Fruit fly (Drosophila melanogaster) whole organism, embryonic: ENCODE measurements around the gene CG13028.

Experiments
- BEAF-32 ChIP-seq: fragments of 200-800 bp; sonication (Bioruptor generic); optimal IDR thresholded peaks from 3 replicates; lab custom pipeline; 2017; ENCODE audit warnings: missing biosample characterization, missing genetic modification characterization, mild to moderate bottlenecking, moderate library complexity, missing genetic modification reagents
- Bteb2 ChIP-seq: fragments of 200-800 bp; sonication (Bioruptor generic); optimal IDR thresholded peaks from 2 replicates; lab custom pipeline; 2016; ENCODE audit warnings: missing biosample characterization, missing genetic modification characterization
- CG10462 ChIP-seq: fragments of 200-800 bp; sonication (Bioruptor generic); optimal IDR thresholded peaks from 2 replicates; lab custom pipeline; 2016; ENCODE audit warnings: missing biosample characterization, missing genetic modification characterization
- CG10565 ChIP-seq: fragments of 200-800 bp; sonication (Bioruptor generic); optimal IDR thresholded peaks from 3 replicates; lab custom pipeline; 2016; ENCODE audit warnings: missing biosample characterization, mild to moderate bottlenecking, missing genetic modification characterization
- CG13287 ChIP-seq: fragments of 200-800 bp; sonication (Bioruptor generic); IDR thresholded peaks from 2 replicates; pipeline ENCODE4 v1.3.6; 2022; ENCODE audit warnings: missing biosample characterization, missing genetic modification characterization; ENCODE audit not compliant: partially characterized antibody
- CG13775 ChIP-seq: fragments of 200-800 bp; sonication (Bioruptor generic); optimal IDR thresholded peaks from 3 replicates; lab custom pipeline; 2017; ENCODE audit warnings: missing biosample characterization, mild to moderate bottlenecking, missing genetic modification characterization
- CG15696 ChIP-seq: fragments of 200-800 bp; sonication (Bioruptor generic); optimal IDR thresholded peaks from 2 replicates; lab custom pipeline; 2019; ENCODE audit warnings: missing biosample characterization, mild to moderate bottlenecking, missing genetic modification characterization, moderate library complexity
- CG17361 ChIP-seq: fragments of 200-800 bp; sonication (Bioruptor generic); IDR thresholded peaks from 3 replicates; pipeline ENCODE4 v1.3.6; 2022; ENCODE audit warnings: missing biosample characterization, missing genetic modification characterization
- CG17912 ChIP-seq: fragments of 200-800 bp; sonication (Bioruptor generic); optimal IDR thresholded peaks from 2 replicates; lab custom pipeline; 2018; ENCODE audit warnings: missing biosample characterization, mild to moderate bottlenecking, missing genetic modification characterization
- CG18619 ChIP-seq: fragments of 200-800 bp; sonication (Bioruptor generic); optimal IDR thresholded peaks from 3 replicates; lab custom pipeline; 2017; ENCODE audit warnings: missing biosample characterization, mild to moderate bottlenecking, missing genetic modification characterization
- CG30431 ChIP-seq: fragments of 200-800 bp; sonication (Bioruptor generic); optimal IDR thresholded peaks from 2 replicates; lab custom pipeline; 2017; ENCODE audit warnings: missing biosample characterization, missing genetic modification characterization
- CG3065 ChIP-seq: fragments of 200-800 bp; sonication (Bioruptor generic); optimal IDR thresholded peaks from 2 replicates; lab custom pipeline; 2016; ENCODE audit warnings: missing biosample characterization, missing genetic modification characterization
- CG31365 ChIP-seq: fragments of 200-800 bp; sonication (Bioruptor generic); optimal IDR thresholded peaks from 2 replicates; lab custom pipeline; 2018; ENCODE audit warnings: missing biosample characterization, mild to moderate bottlenecking, missing genetic modification characterization
- CG33213 ChIP-seq: fragments of 200-800 bp; sonication (Bioruptor generic); optimal IDR thresholded peaks from 3 replicates; lab custom pipeline; 2016; ENCODE audit warnings: missing biosample characterization, missing genetic modification characterization
- CG3726 ChIP-seq: fragments of 200-800 bp; sonication (Bioruptor generic); IDR thresholded peaks from 3 replicates; pipeline ENCODE4, ENCODE4 v1.3.6; 2022; ENCODE audit warnings: missing biosample characterization, missing genetic modification characterization
- CG3995 ChIP-seq: fragments of 200-800 bp; sonication (Bioruptor generic); optimal IDR thresholded peaks from 3 replicates; lab custom pipeline; 2016; ENCODE audit warnings: missing biosample characterization, missing genetic modification characterization
- CG42726 ChIP-seq: fragments of 200-800 bp; sonication (Bioruptor generic); IDR thresholded peaks from 2 replicates; pipeline ENCODE4 v1.3.6; 2022; ENCODE audit warnings: missing biosample characterization, missing genetic modification characterization; ENCODE audit not compliant: partially characterized antibody
- CG43689 ChIP-seq: fragments of 200-800 bp; sonication (Bioruptor generic); IDR thresholded peaks from 2 replicates; pipeline ENCODE4 v1.3.6; 2022; ENCODE audit warnings: missing biosample characterization, missing genetic modification characterization
- CG6272 ChIP-seq: fragments of 200-800 bp; sonication (Bioruptor generic); IDR thresholded peaks from 2 replicates; pipeline ENCODE4 v1.3.6; 2022; ENCODE audit warnings: missing biosample characterization, missing genetic modification characterization
- CG6689 ChIP-seq: fragments of 200-800 bp; sonication (Bioruptor generic); IDR thresholded peaks from 2 replicates; pipeline ENCODE4 v1.3.6; 2022; ENCODE audit warnings: missing biosample characterization, missing genetic modification characterization
- CG9215 ChIP-seq: fragments of 200-800 bp; sonication (Bioruptor generic); IDR thresholded peaks from 2 replicates; pipeline ENCODE4 v1.3.6; 2022; ENCODE audit warnings: missing biosample characterization, missing genetic modification characterization
- D ChIP-seq, 2 experiments: fragments of 200-800 bp in 1 of 2; fragments of >200 bp in 1 of 2; sonication (Bioruptor generic) in 1 of 2; optimal IDR thresholded peaks; 2 replicates in 1 of 2; 3 replicates in 1 of 2; lab custom pipeline; 2017; ENCODE audit warnings: mild to moderate bottlenecking in 1 of 2, missing biosample characterization in 1 of 2, missing genetic modification characterization in 1 of 2, missing genetic modification reagents in 1 of 2
- Fer2 ChIP-seq: fragments of 200-800 bp; sonication (Bioruptor generic); optimal IDR thresholded peaks from 2 replicates; lab custom pipeline; 2018; ENCODE audit warnings: missing biosample characterization, mild to moderate bottlenecking, missing genetic modification characterization, moderate library complexity
- Hr39 ChIP-seq: fragments of >200 bp; optimal IDR thresholded peaks from 2 replicates; lab custom pipeline; 2017
- Hsf ChIP-seq: fragments of 200-800 bp; sonication (Bioruptor generic); optimal IDR thresholded peaks from 3 replicates; lab custom pipeline; 2016; ENCODE audit warnings: missing biosample characterization, missing genetic modification characterization
- Poxn ChIP-seq: fragments of 200-800 bp; sonication (Bioruptor generic); IDR thresholded peaks from 2 replicates; pipeline ENCODE4 v1.3.6; 2022; ENCODE audit warnings: missing biosample characterization, missing genetic modification characterization
- Spps ChIP-seq: fragments of 200-800 bp; sonication (Bioruptor generic); optimal IDR thresholded peaks from 2 replicates; lab custom pipeline; 2018; ENCODE audit warnings: missing biosample characterization, mild to moderate bottlenecking, missing genetic modification characterization
- Taf1 ChIP-seq: fragments of 200-800 bp; sonication (Bioruptor generic); IDR thresholded peaks from 2 replicates; pipeline ENCODE4 v1.3.6; 2022; ENCODE audit warnings: missing biosample characterization, missing genetic modification characterization
- amos ChIP-seq: fragments of 200-800 bp; sonication (Bioruptor generic); IDR thresholded peaks from 2 replicates; pipeline ENCODE4 v1.3.6; 2022; ENCODE audit warnings: missing biosample characterization, missing genetic modification characterization; ENCODE audit not compliant: partially characterized antibody
- ato ChIP-seq: fragments of 200-800 bp; sonication (Bioruptor generic); IDR thresholded peaks from 2 replicates; pipeline ENCODE4 v1.3.6; 2022; ENCODE audit warnings: missing biosample characterization, missing genetic modification characterization; ENCODE audit not compliant: partially characterized antibody
- bab2 ChIP-seq: fragments of 200-800 bp; sonication (Bioruptor generic); optimal IDR thresholded peaks from 2 replicates; lab custom pipeline; 2016; ENCODE audit warnings: missing biosample characterization, missing genetic modification characterization
- cad ChIP-seq: fragments of >200 bp; optimal IDR thresholded peaks from 2 replicates; lab custom pipeline; 2017; ENCODE audit warnings: missing biosample characterization, missing genetic modification characterization
- cas ChIP-seq: fragments of 200-800 bp; sonication (Bioruptor generic); IDR thresholded peaks from 2 replicates; pipeline ENCODE4 v1.3.6; 2022; ENCODE audit warnings: missing biosample characterization, missing genetic modification characterization
- chm ChIP-seq: fragments of 200-800 bp; sonication (Bioruptor generic); IDR thresholded peaks from 2 replicates; pipeline ENCODE4 v1.3.6; 2022; ENCODE audit warnings: missing biosample characterization, missing genetic modification characterization
- crc ChIP-seq: fragments of 200-800 bp; sonication (Bioruptor generic); optimal IDR thresholded peaks from 2 replicates; lab custom pipeline; 2016; ENCODE audit warnings: missing biosample characterization, missing genetic modification characterization
- dan ChIP-seq: fragments of 200-800 bp; sonication (Bioruptor generic); IDR thresholded peaks from 2 replicates; pipeline ENCODE4 v1.3.6; 2022; ENCODE audit warnings: missing biosample characterization, missing genetic modification characterization
- dmrt11E ChIP-seq: fragments of 200-800 bp; sonication (Bioruptor generic); optimal IDR thresholded peaks from 3 replicates; lab custom pipeline; 2018; ENCODE audit warnings: missing biosample characterization, mild to moderate bottlenecking, missing genetic modification characterization, moderate library complexity
- eyg ChIP-seq: fragments of 200-800 bp; sonication (Bioruptor generic); optimal IDR thresholded peaks from 3 replicates; lab custom pipeline; 2016; ENCODE audit warnings: missing biosample characterization, missing genetic modification characterization
- gcm2 ChIP-seq: fragments of 200-800 bp; sonication (Bioruptor generic); optimal IDR thresholded peaks from 2 replicates; lab custom pipeline; 2016; ENCODE audit warnings: missing biosample characterization, missing genetic modification characterization
- her ChIP-seq: fragments of 200-800 bp; sonication (Bioruptor generic); optimal IDR thresholded peaks from 2 replicates; lab custom pipeline; 2016; ENCODE audit warnings: missing biosample characterization, missing genetic modification characterization
- jigr1 ChIP-seq: fragments of 200-800 bp; sonication (Bioruptor generic); IDR thresholded peaks from 3 replicates; pipeline ENCODE4 v1.3.6; 2022; ENCODE audit warnings: missing biosample characterization, missing genetic modification characterization
- odd ChIP-seq: fragments of 200-800 bp; sonication (Bioruptor generic); optimal IDR thresholded peaks from 2 replicates; lab custom pipeline; 2017; ENCODE audit warnings: missing biosample characterization, mild to moderate bottlenecking, missing genetic modification characterization
- p53 ChIP-seq: fragments of 200-800 bp; sonication (Bioruptor generic); optimal IDR thresholded peaks from 2 replicates; lab custom pipeline; 2016; ENCODE audit warnings: missing biosample characterization, missing genetic modification characterization
- peb ChIP-seq: fragments of 200-800 bp; sonication (Bioruptor generic); IDR thresholded peaks from 2 replicates; pipeline ENCODE4 v1.3.6; 2022; ENCODE audit warnings: missing biosample characterization, missing genetic modification characterization
- pum ChIP-seq: fragments of 200-800 bp; sonication (Bioruptor generic); optimal IDR thresholded peaks from 2 replicates; lab custom pipeline; 2016; ENCODE audit warnings: missing biosample characterization, missing genetic modification characterization
- scrt ChIP-seq: fragments of 200-800 bp; sonication (Bioruptor generic); optimal IDR thresholded peaks from 2 replicates; lab custom pipeline; 2018; ENCODE audit warnings: missing biosample characterization, mild to moderate bottlenecking, missing genetic modification characterization, moderate library complexity
- shn ChIP-seq: fragments of 200-800 bp; sonication (Bioruptor generic); optimal IDR thresholded peaks from 3 replicates; lab custom pipeline; 2016; ENCODE audit warnings: missing biosample characterization, missing genetic modification characterization
- sim ChIP-seq: fragments of 200-800 bp; sonication (Bioruptor generic); IDR thresholded peaks from 2 replicates; pipeline ENCODE4 v1.3.6; 2022; ENCODE audit warnings: missing biosample characterization, missing genetic modification characterization
- tgo ChIP-seq: fragments of 200-800 bp; sonication (Bioruptor generic); IDR thresholded peaks from 3 replicates; pipeline ENCODE4 v1.3.6; 2022; ENCODE audit warnings: missing biosample characterization, missing genetic modification characterization
- toy ChIP-seq: fragments of 200-800 bp; sonication (Bioruptor generic); IDR thresholded peaks from 2 replicates; pipeline ENCODE4 v1.3.6; 2022; ENCODE audit warnings: missing biosample characterization, missing genetic modification characterization
- yki ChIP-seq: fragments of >200 bp; optimal IDR thresholded peaks from 3 replicates; lab custom pipeline; 2018

CG13028 gene

dm6 chr3L:16956768-16957533 lies 33.9 kb downstream of the CG13028 start (continued):
- TF ChIP-seq crc (GFP tag; lab: Kevin White, UChicago) (no peak), chm (GFP tag; lab: Robert Waterston, UW) (peak; percentile 33; the same call in 1 of the 2 replicates), CG3995 (no peak), odd (GFP tag; lab: Kevin White, UChicago) (peak; percentile 56), CG42726 (GFP tag; lab: Robert Waterston, UW) (no peak), CG9215 (GFP tag; lab: Robert Waterston, UW) (peak; percentile 53), Hr39 (no peak), dmrt11E (tag; lab: Kevin White, UChicago) (peak; percentile 38), ato (no peak), CG6689 (peak; percentile 75), CG31365 (tag; lab: Kevin White, UChicago) (no peak), Taf1 (GFP tag; lab: Robert Waterston, UW) (peak; percentile 48), Hsf (peak; percentile 66), CG10565 (GFP tag; lab: Kevin White, UChicago) (no peak), D (optimal IDR thresholded peaks at IDR 0.05; lab: Kevin White, UChicago) (no peak), D (GFP tag; optimal IDR thresholded peaks at IDR 0.05; lab: Kevin White, UChicago) (peak; percentile 57), CG3065 (GFP tag; lab: Kevin White, UChicago) (peak; percentile 47), p53 (GFP tag; lab: Kevin White, UChicago) (no peak), cas (GFP tag; lab: Robert Waterston, UW) (no peak), peb (GFP tag; lab: Robert Waterston, UW) (no peak), sim (GFP tag; lab: Robert Waterston, UW) (peak; percentile 65), yki (lab: Kevin White, UChicago) (no peak), CG18619 (GFP tag; lab: Kevin White, UChicago) (peak; percentile 63), jigr1 (GFP tag; lab: Robert Waterston, UW) (no peak), CG13775 (GFP tag; lab: Kevin White, UChicago) (peak; percentile 56), her (GFP tag; lab: Kevin White, UChicago) (no peak), CG43689 (no peak), gcm2 (GFP tag; lab: Kevin White, UChicago) (peak; percentile 8), Bteb2 (GFP tag; lab: Kevin White, UChicago) (peak; percentile 55), toy (GFP tag; lab: Robert Waterston, UW) (no peak), Poxn (GFP tag; lab: Robert Waterston, UW) (no peak), CG13287 (GFP tag; lab: Robert Waterston, UW) (0 out of 2 replicates have a peak, but pooled peaks have one; percentile 55), tgo (GFP tag; lab: Robert Waterston, UW) (peak; percentile 77), Spps (peak; percentile 14), dan (GFP tag; lab: Robert Waterston, UW) (no peak), cad (GFP tag; lab: Kevin White, UChicago) (no peak), pum (GFP tag; lab: Kevin White, UChicago) (peak; percentile 1), eyg (GFP tag; lab: Kevin White, UChicago) (peak; percentile 21), Fer2 (tag; lab: Kevin White, UChicago) (peak; percentile 31), amos (GFP tag; lab: Robert Waterston, UW) (no peak), CG15696 (tag; lab: Kevin White, UChicago) (no peak), CG3726 (no peak), CG17361 (GFP tag; lab: Robert Waterston, UW) (peak; percentile 80), scrt (GFP tag; lab: Kevin White, UChicago) (peak; percentile 10), shn (peak; percentile 31), bab2 (GFP tag; lab: Kevin White, UChicago) (peak; percentile 50), BEAF-32 (GFP tag; lab: Kevin White, UChicago) (no peak), CG33213 (GFP tag; lab: Kevin White, UChicago) (no peak), CG10462 (GFP tag; lab: Kevin White, UChicago) (peak; percentile 51), CG17912 (GFP tag; lab: Kevin White, UChicago) (no peak), CG6272 (GFP tag; lab: Robert Waterston, UW) (peak; percentile 26; the same call in 1 of the 2 replicates), CG30431 (GFP tag; lab: Kevin White, UChicago) (no peak)
